Worm (Caenorhabditis elegans) whole organism, late embryonic: ENCODE results near the gene srh-18.

Source experiments
- ahr-1 ChIP-seq: sonication (generic microtip); optimal IDR thresholded peaks from 2 replicates; lab custom pipeline; 2016; ENCODE audit warnings: missing genetic modification characterization, missing compliant biosample characterization
- ceh-48 ChIP-seq: sonication (generic microtip); optimal IDR thresholded peaks from 2 replicates; lab custom pipeline; 2016; ENCODE audit warnings: missing genetic modification characterization, inconsistent platforms, missing compliant biosample characterization
- ceh-9 ChIP-seq: sonication (generic microtip); optimal IDR thresholded peaks from 2 replicates; lab custom pipeline; 2016; ENCODE audit warnings: mild to moderate bottlenecking, missing genetic modification characterization, inconsistent platforms, missing compliant biosample characterization
- elt-2 ChIP-seq: sonication (generic microtip); optimal IDR thresholded peaks from 2 replicates; lab custom pipeline; 2016; ENCODE audit warnings: missing genetic modification reagents, missing genetic modification characterization, missing compliant biosample characterization
- elt-4 ChIP-seq: sonication (generic microtip); optimal IDR thresholded peaks from 2 replicates; lab custom pipeline; 2016; ENCODE audit warnings: missing genetic modification characterization, missing compliant biosample characterization
- lim-6 ChIP-seq: sonication (generic microtip); optimal IDR thresholded peaks from 2 replicates; lab custom pipeline; 2016; ENCODE audit warnings: missing genetic modification characterization, missing compliant biosample characterization
- tbx-2 ChIP-seq: sonication (generic microtip); optimal IDR thresholded peaks from 2 replicates; lab custom pipeline; 2016; ENCODE audit warnings: missing genetic modification characterization, missing compliant biosample characterization

DNA sequence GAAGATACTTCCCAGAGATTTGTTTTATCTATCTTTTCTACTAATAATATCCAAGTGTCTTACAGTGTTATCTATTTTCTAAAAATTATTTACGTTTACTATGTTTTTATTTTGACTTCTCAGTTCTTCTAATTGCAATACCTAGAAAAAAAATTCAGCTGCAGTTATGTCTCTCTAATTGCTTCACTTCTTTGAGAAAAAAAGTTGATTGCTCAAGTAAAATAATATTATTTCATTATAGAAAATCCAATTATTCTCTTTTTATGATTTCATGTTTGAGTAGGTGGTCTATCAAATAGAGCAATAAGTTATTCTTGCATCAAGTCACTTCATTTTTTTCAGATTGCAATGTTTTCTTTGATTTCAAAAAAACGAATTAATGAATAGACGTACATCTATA is 48.2 kb downstream of the srh-18 start:
- no peak for TF ChIP-seq elt-4 (tag; lab: Kevin White, UChicago)
- no peak for TF ChIP-seq ceh-48
- no peak for TF ChIP-seq ahr-1
- no peak for TF ChIP-seq elt-2 (tag; lab: Kevin White, UChicago)
- no peak for TF ChIP-seq lim-6 (tag; lab: Kevin White, UChicago)
- TF ChIP-seq ceh-9 (tag; lab: Kevin White, UChicago), result no peak
- TF ChIP-seq tbx-2 (tag; lab: Kevin White, UChicago), result no peak
